Worm (Caenorhabditis elegans): ENCODE data around the gene ctns-1.

The ctns-1 gene

DNA sequence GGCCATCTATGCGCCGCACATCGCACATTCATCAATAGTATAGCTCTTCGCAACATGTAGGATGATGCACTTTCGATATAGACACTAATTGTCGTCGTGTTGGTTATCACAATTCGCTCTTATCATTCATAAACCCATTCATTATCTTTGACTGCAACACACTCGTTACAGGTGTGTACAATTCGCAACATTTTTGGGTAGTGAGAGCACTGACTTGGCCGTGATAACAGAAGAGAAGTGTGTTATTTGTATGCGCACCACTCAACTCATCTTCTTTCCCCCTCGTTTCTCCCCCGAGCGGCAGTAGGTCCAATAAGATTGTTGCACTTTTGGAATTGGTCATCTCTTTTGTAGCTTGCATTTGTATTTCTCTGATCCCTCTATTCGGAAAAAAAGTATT lies 9.4 kb downstream of the ctns-1 start:
- TF ChIP-seq med-1 (GFP tag; optimal IDR thresholded peaks at IDR 0.05; ENCODE audit: insufficient read depth) (no peak), klf-2 (GFP tag; conservative IDR thresholded peaks at IDR 0.05) (no peak), T22C8.4 (GFP tag; IDR thresholded peaks at IDR 0.05) (no peak), tab-1 (GFP tag; IDR thresholded peaks at IDR 0.05) (no peak), ztf-29 (GFP tag; IDR thresholded peaks at IDR 0.05) (no peak), ztf-23 (GFP tag; IDR thresholded peaks at IDR 0.05) (no peak), flt-1 (GFP tag; IDR thresholded peaks at IDR 0.05) (no peak), ref-1 (GFP tag; conservative IDR thresholded peaks at IDR 0.05) (no peak), cog-1 (tag; optimal IDR thresholded peaks at IDR 0.05) (no peak)

DNA sequence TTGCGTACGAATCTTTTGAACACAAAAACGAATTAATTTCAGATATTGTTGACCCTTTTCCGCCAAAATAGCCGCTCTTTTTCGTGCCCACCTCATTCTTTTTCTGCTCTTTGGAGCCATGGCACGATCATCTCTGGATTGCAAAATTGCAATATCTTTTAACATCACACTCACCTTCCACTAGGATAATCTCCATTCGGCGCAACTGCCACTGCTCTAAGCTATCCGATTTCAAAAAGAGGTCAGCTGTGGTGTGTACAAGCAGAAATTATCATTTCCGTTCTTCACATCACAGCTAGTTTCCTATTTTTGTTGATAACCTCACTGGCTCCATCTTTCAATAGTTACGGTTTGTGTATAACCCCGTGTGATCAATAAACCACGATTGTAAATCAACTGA lies 10.1 kb downstream of the ctns-1 start:
- TF ChIP-seq flt-1 (GFP tag; IDR thresholded peaks at IDR 0.05) (no peak), klf-2 (GFP tag; conservative IDR thresholded peaks at IDR 0.05) (no peak), cog-1 (tag; optimal IDR thresholded peaks at IDR 0.05) (no peak), tab-1 (GFP tag; IDR thresholded peaks at IDR 0.05) (no peak), ztf-29 (GFP tag; IDR thresholded peaks at IDR 0.05) (no peak), ref-1 (GFP tag; conservative IDR thresholded peaks at IDR 0.05) (no peak), ztf-23 (GFP tag; IDR thresholded peaks at IDR 0.05) (no peak), T22C8.4 (GFP tag; IDR thresholded peaks at IDR 0.05) (no peak), med-1 (GFP tag; optimal IDR thresholded peaks at IDR 0.05; ENCODE audit: insufficient read depth) (no peak)

DNA sequence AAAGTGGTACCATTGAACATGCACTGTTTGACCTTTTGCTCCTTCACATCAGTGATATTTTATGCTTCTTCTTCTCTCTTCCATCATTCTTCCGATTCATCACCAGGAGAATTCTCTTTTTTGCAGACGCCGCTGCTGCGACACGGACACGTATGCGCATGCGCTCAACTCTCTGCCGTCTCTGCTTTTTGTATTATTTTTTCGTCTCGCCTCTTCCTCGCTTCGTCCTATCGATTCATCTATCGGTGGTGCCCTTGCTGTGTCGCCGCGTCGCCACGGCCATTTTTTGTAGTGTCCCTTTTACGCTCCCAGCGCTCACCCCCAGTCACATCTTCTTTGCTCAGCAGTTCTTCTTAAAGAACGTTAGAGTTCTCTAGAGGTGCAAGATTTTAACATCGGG lies 10.6 kb downstream of the ctns-1 start:
- TF ChIP-seq T22C8.4 (GFP tag; IDR thresholded peaks at IDR 0.05) = peak; percentile 52
- no peak for TF ChIP-seq ztf-29 (GFP tag; IDR thresholded peaks at IDR 0.05)
- TF ChIP-seq ref-1 (GFP tag; conservative IDR thresholded peaks at IDR 0.05) = no peak
- TF ChIP-seq tab-1 (GFP tag; IDR thresholded peaks at IDR 0.05) = 0 out of 2 replicates have a peak, but pooled peaks have one; percentile 14
- peak; percentile 19; the same call in 1 of the 2 replicates for TF ChIP-seq klf-2 (GFP tag; conservative IDR thresholded peaks at IDR 0.05)

DNA sequence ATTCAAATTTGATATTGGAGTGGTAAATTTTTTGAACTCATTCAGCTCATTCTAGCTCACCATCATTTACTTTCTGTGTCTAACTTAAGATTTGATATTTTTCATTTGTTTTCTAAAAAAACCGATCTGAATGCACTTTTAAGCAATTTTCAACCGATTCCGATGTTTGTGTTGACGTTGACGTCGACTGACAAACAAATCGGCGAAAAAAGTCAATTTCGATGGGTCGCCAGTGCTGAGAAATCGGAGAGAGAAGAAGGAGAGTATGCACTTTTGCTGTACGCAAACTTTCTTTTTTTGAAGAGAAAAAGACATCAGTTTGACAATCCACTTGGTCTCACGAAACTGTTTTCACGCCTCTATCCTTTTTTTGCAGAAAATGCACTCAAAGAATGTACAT lies 11.3 kb downstream of the ctns-1 start:
- TF ChIP-seq klf-2 (GFP tag; conservative IDR thresholded peaks at IDR 0.05) (no peak), ztf-29 (GFP tag; IDR thresholded peaks at IDR 0.05) (no peak), cog-1 (tag; optimal IDR thresholded peaks at IDR 0.05) (no peak), ref-1 (GFP tag; conservative IDR thresholded peaks at IDR 0.05) (no peak), ztf-23 (GFP tag; IDR thresholded peaks at IDR 0.05) (no peak), tab-1 (GFP tag; IDR thresholded peaks at IDR 0.05) (no peak), T22C8.4 (GFP tag; IDR thresholded peaks at IDR 0.05) (no peak), flt-1 (GFP tag; IDR thresholded peaks at IDR 0.05) (no peak), med-1 (GFP tag; optimal IDR thresholded peaks at IDR 0.05; ENCODE audit: insufficient read depth) (no peak)

DNA sequence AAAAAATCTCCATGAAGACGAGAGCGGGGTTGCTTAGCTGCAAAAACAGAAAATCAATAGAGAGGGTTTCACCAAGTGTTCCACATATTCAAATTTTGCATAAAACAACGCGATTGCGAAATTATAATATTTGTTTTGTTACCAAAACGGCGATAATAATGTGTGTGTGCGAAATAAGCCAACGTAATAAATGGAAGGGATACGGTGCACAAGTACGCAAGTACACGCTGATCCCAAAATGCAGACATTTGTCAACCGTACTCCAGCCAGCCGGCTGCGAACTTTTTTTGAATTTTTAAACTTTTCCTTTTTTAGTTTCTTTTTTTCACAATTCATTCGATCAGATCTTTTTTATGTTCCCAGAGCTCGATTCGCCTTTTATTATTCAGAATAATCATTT lies 11.9 kb downstream of the ctns-1 start, which contains the start of gene ire-1:
Gene ire-1, minus strand, starts transcription at position 44 of the 400 bp plus-strand sequence.
- no peak for TF ChIP-seq cog-1 (tag; optimal IDR thresholded peaks at IDR 0.05)
- no peak for TF ChIP-seq ztf-23 (GFP tag; IDR thresholded peaks at IDR 0.05)
- no peak for TF ChIP-seq med-1 (GFP tag; optimal IDR thresholded peaks at IDR 0.05; ENCODE audit: insufficient read depth)
- TF ChIP-seq flt-1 (GFP tag; IDR thresholded peaks at IDR 0.05) = no peak
- no peak for TF ChIP-seq tab-1 (GFP tag; IDR thresholded peaks at IDR 0.05)

DNA sequence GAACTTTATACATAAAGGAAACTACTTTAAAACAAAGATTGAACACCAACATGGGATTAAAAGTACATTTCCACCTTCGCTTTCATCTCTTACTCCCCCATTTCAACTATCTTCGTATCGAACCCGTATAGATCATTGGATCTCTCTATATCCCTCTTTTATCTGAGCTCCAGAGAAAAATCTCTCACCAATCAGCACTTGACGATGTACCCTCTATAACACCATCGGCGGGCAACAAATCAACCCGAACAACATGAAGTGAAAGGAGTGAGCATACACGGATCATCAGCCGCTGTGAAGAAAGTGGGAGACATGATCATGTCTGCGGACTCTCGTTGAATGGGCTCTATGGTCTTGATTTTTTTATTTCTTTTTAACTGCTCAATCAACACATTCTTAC lies 19.3 kb downstream of the ctns-1 start:
- TF ChIP-seq ztf-29 (GFP tag; IDR thresholded peaks at IDR 0.05) (no peak), tab-1 (GFP tag; IDR thresholded peaks at IDR 0.05) (no peak), flt-1 (GFP tag; IDR thresholded peaks at IDR 0.05) (no peak), ztf-23 (GFP tag; IDR thresholded peaks at IDR 0.05) (no peak), med-1 (GFP tag; optimal IDR thresholded peaks at IDR 0.05; ENCODE audit: insufficient read depth) (no peak), klf-2 (GFP tag; conservative IDR thresholded peaks at IDR 0.05) (no peak), T22C8.4 (GFP tag; IDR thresholded peaks at IDR 0.05) (no peak), cog-1 (tag; optimal IDR thresholded peaks at IDR 0.05) (no peak), ref-1 (GFP tag; conservative IDR thresholded peaks at IDR 0.05) (no peak)

DNA sequence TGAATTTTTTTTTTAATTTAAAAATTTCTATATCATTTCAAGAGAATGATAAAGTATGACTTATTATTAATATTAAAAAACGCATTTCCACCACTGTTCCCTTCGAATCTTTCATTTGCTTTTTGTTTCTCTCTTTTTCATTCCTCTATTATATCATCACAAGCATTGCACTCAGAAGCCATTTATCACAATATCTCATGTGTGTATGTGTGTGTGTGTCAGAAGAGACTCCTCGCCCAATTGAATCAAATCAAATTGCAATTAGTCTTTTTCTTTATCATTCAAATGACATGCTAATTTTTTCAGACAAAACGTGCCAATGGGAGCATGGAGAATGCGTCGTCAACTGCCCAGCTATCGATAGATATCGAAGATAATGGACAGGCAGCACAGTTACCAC lies 20.6 kb downstream of the ctns-1 start, which contains the start of gene unc-105:
Gene unc-105, plus strand, starts transcription at position 301 of the 400 bp plus-strand sequence.
- TF ChIP-seq cog-1 (tag; optimal IDR thresholded peaks at IDR 0.05) = no peak
- TF ChIP-seq tab-1 (GFP tag; IDR thresholded peaks at IDR 0.05) = no peak
- TF ChIP-seq flt-1 (GFP tag; IDR thresholded peaks at IDR 0.05) = no peak
- TF ChIP-seq med-1 (GFP tag; optimal IDR thresholded peaks at IDR 0.05; ENCODE audit: insufficient read depth) = no peak
- TF ChIP-seq ztf-29 (GFP tag; IDR thresholded peaks at IDR 0.05) = no peak
- no peak for TF ChIP-seq klf-2 (GFP tag; conservative IDR thresholded peaks at IDR 0.05)
- no peak for TF ChIP-seq T22C8.4 (GFP tag; IDR thresholded peaks at IDR 0.05)
- no peak for TF ChIP-seq ztf-23 (GFP tag; IDR thresholded peaks at IDR 0.05)
- TF ChIP-seq ref-1 (GFP tag; conservative IDR thresholded peaks at IDR 0.05) = no peak

DNA sequence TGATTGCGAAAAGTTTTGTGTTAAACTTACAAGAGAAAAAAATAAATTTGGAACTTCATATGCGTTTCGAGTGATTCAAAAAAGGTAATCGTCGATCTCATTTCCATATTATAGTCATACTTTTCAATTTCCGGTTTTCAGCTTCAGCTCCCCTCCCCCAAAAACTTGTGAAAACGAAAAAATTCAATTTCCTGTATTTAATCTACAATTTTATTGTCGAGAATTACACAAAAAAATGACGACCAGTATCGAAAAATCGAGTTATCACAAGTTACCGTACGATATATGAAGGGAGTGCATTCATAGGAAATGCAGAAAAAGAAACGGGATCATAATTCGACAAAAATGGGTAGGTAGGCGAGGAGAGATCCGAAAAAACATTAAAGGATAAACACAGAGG lies 24.7 kb downstream of the ctns-1 start, which contains the start of gene lron-4:
Gene lron-4, minus strand, starts transcription at position 101 of the 400 bp plus-strand sequence.
- no peak for TF ChIP-seq ref-1 (GFP tag; conservative IDR thresholded peaks at IDR 0.05)
- TF ChIP-seq tab-1 (GFP tag; IDR thresholded peaks at IDR 0.05) = no peak
- no peak for TF ChIP-seq klf-2 (GFP tag; conservative IDR thresholded peaks at IDR 0.05)
- TF ChIP-seq T22C8.4 (GFP tag; IDR thresholded peaks at IDR 0.05) = no peak
- no peak for TF ChIP-seq ztf-29 (GFP tag; IDR thresholded peaks at IDR 0.05)
- no peak for TF ChIP-seq med-1 (GFP tag; optimal IDR thresholded peaks at IDR 0.05; ENCODE audit: insufficient read depth)
- no peak for TF ChIP-seq cog-1 (tag; optimal IDR thresholded peaks at IDR 0.05)
- TF ChIP-seq ztf-23 (GFP tag; IDR thresholded peaks at IDR 0.05) = no peak
- TF ChIP-seq flt-1 (GFP tag; IDR thresholded peaks at IDR 0.05) = no peak

DNA sequence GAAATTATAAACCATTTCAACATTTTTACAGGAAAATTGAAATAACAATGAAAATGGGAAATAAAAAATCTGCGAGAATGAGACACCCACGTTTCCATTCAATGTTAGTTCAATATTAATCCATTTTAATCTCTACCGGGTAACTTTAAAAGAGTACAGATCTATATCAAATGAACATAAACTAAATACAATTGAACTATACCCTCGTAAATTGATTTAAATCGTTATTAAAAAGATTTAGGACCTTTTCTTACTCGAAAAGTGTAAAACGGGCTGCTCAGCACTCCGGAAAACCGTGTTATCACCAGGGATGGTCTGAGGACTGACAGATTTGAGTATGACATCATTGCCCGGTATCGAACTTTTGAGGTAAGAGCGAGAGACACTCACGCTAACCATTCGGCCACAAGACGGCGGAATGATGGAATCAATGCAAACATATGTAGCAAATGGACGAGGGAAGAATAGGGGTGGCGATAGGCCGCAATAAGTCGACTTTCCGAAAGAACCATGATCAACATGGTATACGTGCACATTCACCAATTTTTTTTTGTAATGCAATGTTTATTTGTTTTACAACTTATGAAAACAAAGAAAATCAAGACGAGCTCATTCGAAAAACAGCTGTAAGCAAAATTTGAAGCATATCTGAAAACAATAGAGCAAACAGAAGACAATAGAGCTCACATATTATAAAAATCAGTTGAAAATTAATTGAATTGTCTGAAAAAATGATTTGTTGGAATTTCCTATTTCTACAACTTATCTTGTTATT lies 29.6 kb downstream of the ctns-1 start, which contains the start of the genes chst-1 and C41C4.9:
Gene chst-1, minus strand, starts transcription at position 51 of the 775 bp plus-strand sequence.
Gene C41C4.9, plus strand, starts transcription at position 725 of the 775 bp plus-strand sequence.
- TF ChIP-seq med-1 (GFP tag; optimal IDR thresholded peaks at IDR 0.05; ENCODE audit: insufficient read depth) (peak; percentile 87), T22C8.4 (GFP tag; IDR thresholded peaks at IDR 0.05) (peak; percentile 94), ztf-23 (GFP tag; IDR thresholded peaks at IDR 0.05) (peak; percentile 94), flt-1 (GFP tag; IDR thresholded peaks at IDR 0.05) (peak; percentile 97), tab-1 (GFP tag; IDR thresholded peaks at IDR 0.05) (peak; percentile 97), ztf-29 (GFP tag; IDR thresholded peaks at IDR 0.05) (peak; percentile 92), ref-1 (GFP tag; conservative IDR thresholded peaks at IDR 0.05) (peak; percentile 89), klf-2 (GFP tag; conservative IDR thresholded peaks at IDR 0.05) (no peak; the same call in 1 of the 2 replicates), cog-1 (tag; optimal IDR thresholded peaks at IDR 0.05) (peak; percentile 82)

Data from whole organism, midembryonic.